Fruit fly (Drosophila melanogaster) whole organism, embryonic: ENCODE data around the gene Tim17a1.

ENCODE experiments used
- Asciz ChIP-seq: fragments of 200-800 bp; sonication (Bioruptor generic); optimal IDR thresholded peaks from 2 replicates; lab custom pipeline; 2017; ENCODE audit warnings: missing biosample characterization, mild to moderate bottlenecking, missing genetic modification characterization, missing genetic modification reagents
- CG10462 ChIP-seq: fragments of 200-800 bp; sonication (Bioruptor generic); optimal IDR thresholded peaks from 2 replicates; lab custom pipeline; 2016; ENCODE audit warnings: missing biosample characterization, missing genetic modification characterization
- CG11504 ChIP-seq: fragments of 200-800 bp; sonication (Bioruptor generic); optimal IDR thresholded peaks from 3 replicates; lab custom pipeline; 2019; ENCODE audit warnings: missing biosample characterization, mild to moderate bottlenecking, missing genetic modification characterization, moderate library complexity
- CG11560 ChIP-seq: fragments of 200-800 bp; sonication (Bioruptor generic); IDR thresholded peaks from 3 replicates; pipeline ENCODE4 v1.3.6; 2022; ENCODE audit warnings: missing biosample characterization, missing genetic modification characterization
- CG15514 ChIP-seq: fragments of 200-800 bp; sonication (Bioruptor generic); optimal IDR thresholded peaks from 3 replicates; lab custom pipeline; 2017; ENCODE audit warnings: missing biosample characterization, missing genetic modification characterization, mild to moderate bottlenecking, moderate library complexity, missing genetic modification reagents
- CG16813 ChIP-seq: fragments of 200-800 bp; sonication (Bioruptor generic); IDR thresholded peaks from 3 replicates; pipeline ENCODE4 v1.3.6; 2022; ENCODE audit warnings: missing biosample characterization, missing genetic modification characterization; ENCODE audit not compliant: partially characterized antibody
- CG18262 ChIP-seq: fragments of 200-800 bp; optimal IDR thresholded peaks from 3 replicates; lab custom pipeline; 2019; ENCODE audit warnings: missing biosample characterization, mild to moderate bottlenecking, missing genetic modification characterization, moderate library complexity
- CG18476 ChIP-seq: fragments of 200-800 bp; sonication (Bioruptor generic); optimal IDR thresholded peaks from 2 replicates; lab custom pipeline; 2016; ENCODE audit warnings: missing biosample characterization, mild to moderate bottlenecking, missing genetic modification characterization
- CG2202 ChIP-seq: fragments of 200-800 bp; sonication (Bioruptor generic); optimal IDR thresholded peaks from 2 replicates; lab custom pipeline; 2018; ENCODE audit warnings: missing biosample characterization, mild to moderate bottlenecking, missing genetic modification characterization
- CG2875 ChIP-seq: fragments of 200-800 bp; sonication (Bioruptor generic); optimal IDR thresholded peaks from 2 replicates; lab custom pipeline; 2017; ENCODE audit warnings: missing biosample characterization, mild to moderate bottlenecking, missing genetic modification characterization, missing genetic modification reagents
- CG2889 ChIP-seq: fragments of 200-800 bp; sonication (Bioruptor generic); IDR thresholded peaks from 3 replicates; pipeline ENCODE4 v1.3.6; 2022; ENCODE audit warnings: missing biosample characterization, missing genetic modification characterization
- CG31388 ChIP-seq: fragments of 200-800 bp; sonication (Bioruptor generic); optimal IDR thresholded peaks from 2 replicates; lab custom pipeline; 2016; ENCODE audit warnings: missing biosample characterization, missing genetic modification characterization
- CG3163 ChIP-seq: fragments of 200-800 bp; sonication (Bioruptor generic); optimal IDR thresholded peaks from 3 replicates; lab custom pipeline; 2016; ENCODE audit warnings: missing biosample characterization, missing genetic modification characterization
- CG3847 ChIP-seq: fragments of 200-800 bp; sonication (Bioruptor generic); IDR thresholded peaks from 2 replicates; pipeline ENCODE4 v1.3.6; 2022; ENCODE audit warnings: missing biosample characterization, missing genetic modification characterization
- CG6654 ChIP-seq: fragments of 200-800 bp; sonication (Bioruptor generic); optimal IDR thresholded peaks from 2 replicates; lab custom pipeline; 2017; ENCODE audit warnings: missing biosample characterization, mild to moderate bottlenecking, missing genetic modification characterization
- CG7271 ChIP-seq: fragments of 200-800 bp; sonication (Bioruptor generic); optimal IDR thresholded peaks from 2 replicates; lab custom pipeline; 2018; ENCODE audit warnings: missing biosample characterization, mild to moderate bottlenecking, missing genetic modification characterization, moderate library complexity
- CG7987 ChIP-seq: fragments of 200-800 bp; sonication (Bioruptor generic); optimal IDR thresholded peaks from 2 replicates; lab custom pipeline; 2018; ENCODE audit warnings: missing biosample characterization, mild to moderate bottlenecking, missing genetic modification characterization, moderate library complexity
- CG9609 ChIP-seq: fragments of 200-800 bp; sonication (Bioruptor generic); optimal IDR thresholded peaks from 3 replicates; lab custom pipeline; 2016; ENCODE audit warnings: missing biosample characterization, missing genetic modification characterization
- Dip2 ChIP-seq: fragments of 200-800 bp; sonication (Bioruptor generic); IDR thresholded peaks from 2 replicates; pipeline ENCODE4 v1.3.6; 2022; ENCODE audit warnings: missing biosample characterization, missing genetic modification characterization
- Doc2 ChIP-seq: fragments of 200-800 bp; sonication (Bioruptor generic); IDR thresholded peaks from 2 replicates; pipeline ENCODE4 v1.3.6; 2022; ENCODE audit warnings: missing biosample characterization, missing genetic modification characterization
- Drgx ChIP-seq: fragments of 200-800 bp; sonication (Bioruptor generic); IDR thresholded peaks from 2 replicates; pipeline ENCODE4 v1.3.6; 2022; ENCODE audit warnings: missing biosample characterization, missing genetic modification characterization
- HHEX ChIP-seq: fragments of 200-800 bp; sonication (Bioruptor generic); optimal IDR thresholded peaks from 3 replicates; lab custom pipeline; 2017; ENCODE audit warnings: missing biosample characterization, mild to moderate bottlenecking, missing genetic modification characterization, missing genetic modification reagents
- HLH3B ChIP-seq: fragments of 200-800 bp; sonication (Bioruptor generic); IDR thresholded peaks from 2 replicates; pipeline ENCODE4 v1.3.6; 2022; ENCODE audit warnings: missing biosample characterization, missing genetic modification characterization
- HmgZ ChIP-seq: fragments of 200-800 bp; sonication (Bioruptor generic); optimal IDR thresholded peaks from 2 replicates; lab custom pipeline; 2018; ENCODE audit warnings: missing biosample characterization, mild to moderate bottlenecking, missing genetic modification characterization
- MESR4 ChIP-seq: fragments of 200-800 bp; sonication (Bioruptor generic); optimal IDR thresholded peaks from 2 replicates; lab custom pipeline; 2018; ENCODE audit warnings: missing biosample characterization, mild to moderate bottlenecking, missing genetic modification characterization, moderate library complexity
- Mrtf ChIP-seq: fragments of 200-800 bp; sonication (Bioruptor generic); IDR thresholded peaks from 3 replicates; pipeline ENCODE4 v1.3.6; 2022; ENCODE audit warnings: missing biosample characterization, missing genetic modification characterization
- NfI ChIP-seq: fragments of 200-800 bp; sonication (Bioruptor generic); optimal IDR thresholded peaks from 3 replicates; lab custom pipeline; 2018; ENCODE audit warnings: missing biosample characterization, mild to moderate bottlenecking, missing genetic modification characterization, moderate library complexity
- YL-1 ChIP-seq: fragments of 200-800 bp; sonication (Bioruptor generic); optimal IDR thresholded peaks from 3 replicates; lab custom pipeline; 2017; ENCODE audit warnings: missing biosample characterization, mild to moderate bottlenecking, missing genetic modification characterization
- amos ChIP-seq: fragments of 200-800 bp; sonication (Bioruptor generic); IDR thresholded peaks from 2 replicates; pipeline ENCODE4 v1.3.6; 2022; ENCODE audit warnings: missing biosample characterization, missing genetic modification characterization; ENCODE audit not compliant: partially characterized antibody
- ap ChIP-seq: fragments of 200-800 bp; sonication (Bioruptor generic); IDR thresholded peaks from 2 replicates; pipeline ENCODE4 v1.3.6; 2022; ENCODE audit warnings: missing biosample characterization, missing genetic modification characterization
- bab2 ChIP-seq: fragments of 200-800 bp; sonication (Bioruptor generic); optimal IDR thresholded peaks from 2 replicates; lab custom pipeline; 2016; ENCODE audit warnings: missing biosample characterization, missing genetic modification characterization
- ci ChIP-seq: fragments of 200-800 bp; sonication (Bioruptor generic); IDR thresholded peaks from 3 replicates; pipeline ENCODE4 v1.3.6; 2022; ENCODE audit warnings: missing biosample characterization, missing genetic modification characterization
- cwo ChIP-seq: fragments of 200-800 bp; sonication (Bioruptor generic); optimal IDR thresholded peaks from 3 replicates; lab custom pipeline; 2017; ENCODE audit warnings: missing biosample characterization, missing genetic modification characterization, mild to moderate bottlenecking, moderate library complexity, missing genetic modification reagents
- eyg ChIP-seq: fragments of 200-800 bp; sonication (Bioruptor generic); optimal IDR thresholded peaks from 3 replicates; lab custom pipeline; 2016; ENCODE audit warnings: missing biosample characterization, missing genetic modification characterization
- hkb ChIP-seq, 2 experiments: fragments of 200-800 bp in 1 of 2; fragments of >200 bp in 1 of 2; sonication (Bioruptor generic) in 1 of 2; IDR thresholded peaks in 1 of 2; optimal IDR thresholded peaks in 1 of 2; 2 replicates each; pipeline versions ENCODE4 v1.3.6 to Lab custom; 2017 to 2022; ENCODE audit warnings: missing biosample characterization in 1 of 2, missing genetic modification characterization in 1 of 2
- insv ChIP-seq, 2 experiments: fragments of 200-800 bp; sonication (Bioruptor generic); optimal IDR thresholded peaks; 3 replicates each; lab custom pipeline; 2016 to 2018; ENCODE audit warnings: missing biosample characterization in 2 of 2, missing genetic modification characterization in 2 of 2
- jing ChIP-seq: fragments of 200-800 bp; sonication (Bioruptor generic); optimal IDR thresholded peaks from 2 replicates; lab custom pipeline; 2018; ENCODE audit warnings: missing biosample characterization, mild to moderate bottlenecking, missing genetic modification characterization
- lilli ChIP-seq: fragments of 200-800 bp; sonication (Bioruptor generic); optimal IDR thresholded peaks from 3 replicates; lab custom pipeline; 2016; ENCODE audit warnings: missing biosample characterization, missing genetic modification characterization
- mld ChIP-seq: fragments of 200-800 bp; sonication (Bioruptor generic); IDR thresholded peaks from 3 replicates; pipeline ENCODE4 v1.3.6; 2022; ENCODE audit warnings: missing biosample characterization, missing genetic modification characterization; ENCODE audit not compliant: partially characterized antibody
- sc ChIP-seq, 3 experiments: fragments of >200 bp in 2 of 3; fragments of 200-800 bp in 1 of 3; sonication (Bioruptor generic) in 1 of 3; optimal IDR thresholded peaks; 2 replicates in 2 of 3; 3 replicates in 1 of 3; lab custom pipeline; 2017; ENCODE audit warnings: mild to moderate bottlenecking in 1 of 3, missing biosample characterization in 1 of 3, missing genetic modification characterization in 1 of 3, missing genetic modification reagents in 1 of 3
- stwl ChIP-seq: fragments of 200-800 bp; sonication (Bioruptor generic); optimal IDR thresholded peaks from 3 replicates; lab custom pipeline; 2018; ENCODE audit warnings: missing biosample characterization, mild to moderate bottlenecking, missing genetic modification characterization, moderate library complexity
- tap ChIP-seq: fragments of 200-800 bp; optimal IDR thresholded peaks from 3 replicates; lab custom pipeline; 2019; ENCODE audit warnings: missing biosample characterization, mild to moderate bottlenecking, missing genetic modification characterization, moderate library complexity
- tll ChIP-seq, 2 experiments: fragments of 200-800 bp in 1 of 2; fragments of >200 bp in 1 of 2; sonication (Bioruptor generic) in 1 of 2; optimal IDR thresholded peaks; 2 replicates each; lab custom pipeline; 2017 to 2019; ENCODE audit warnings: missing biosample characterization in 2 of 2, missing genetic modification characterization in 2 of 2, mild to moderate bottlenecking in 1 of 2, moderate library complexity in 1 of 2
- trem ChIP-seq: fragments of 200-800 bp; optimal IDR thresholded peaks from 3 replicates; lab custom pipeline; 2019; ENCODE audit warnings: missing biosample characterization, mild to moderate bottlenecking, missing genetic modification characterization, moderate library complexity
- twi ChIP-seq: fragments of 200-800 bp; optimal IDR thresholded peaks from 2 replicates; lab custom pipeline; 2019; ENCODE audit warnings: missing biosample characterization, mild to moderate bottlenecking, missing genetic modification characterization, moderate library complexity
- unc-4 ChIP-seq: fragments of 200-800 bp; sonication (Bioruptor generic); IDR thresholded peaks from 2 replicates; pipeline ENCODE4 v1.3.6; 2022; ENCODE audit warnings: missing biosample characterization, missing genetic modification characterization; ENCODE audit not compliant: partially characterized antibody
- unpg ChIP-seq: fragments of 200-800 bp; sonication (Bioruptor generic); optimal IDR thresholded peaks from 3 replicates; lab custom pipeline; 2018; ENCODE audit warnings: missing biosample characterization, mild to moderate bottlenecking, missing genetic modification characterization, moderate library complexity
- wor ChIP-seq: fragments of 200-800 bp; sonication (Bioruptor generic); IDR thresholded peaks from 2 replicates; pipeline ENCODE4 v1.3.6; 2022; ENCODE audit warnings: missing biosample characterization, missing genetic modification characterization

The Tim17a1 gene

dm6 chr3R:12413274-12413958, 48.9 kb upstream of the Tim17a1 start, which contains the start of the genes Dip-C and pps (continued):
- peak; percentile 84 for TF ChIP-seq YL-1 (GFP tag; lab: Kevin White, UChicago)
- TF ChIP-seq jing (GFP tag; lab: Kevin White, UChicago): no peak
- TF ChIP-seq CG6654 (GFP tag; lab: Kevin White, UChicago): no peak
- TF ChIP-seq tll (GFP tag; optimal IDR thresholded peaks at IDR 0.05; lab: Kevin White, UChicago): no peak
- no peak for TF ChIP-seq twi (tag; lab: Kevin White, UChicago)
- no peak for TF ChIP-seq mld (GFP tag; lab: Robert Waterston, UW)
- TF ChIP-seq stwl (tag; lab: Kevin White, UChicago): peak; percentile 91
- no peak for TF ChIP-seq sc (optimal IDR thresholded peaks at IDR 0.05; lab: Kevin White, UChicago)
- no peak for TF ChIP-seq sc (GFP tag; optimal IDR thresholded peaks at IDR 0.05; lab: Kevin White, UChicago)
- TF ChIP-seq CG11560 (tag; lab: Robert Waterston, UW): no peak
- TF ChIP-seq Asciz (GFP tag; lab: Kevin White, UChicago): no peak
- TF ChIP-seq lilli (GFP tag; lab: Kevin White, UChicago): no peak
- peak; percentile 99 for TF ChIP-seq CG15514 (GFP tag; lab: Kevin White, UChicago)
- TF ChIP-seq Dip2 (GFP tag; lab: Robert Waterston, UW): no peak
- TF ChIP-seq CG2889 (GFP tag; lab: Robert Waterston, UW): no peak
- no peak for TF ChIP-seq CG3163 (GFP tag; lab: Kevin White, UChicago)
- peak in 1 of 2 experiments; percentile 22 for TF ChIP-seq insv (GFP tag; optimal IDR thresholded peaks at IDR 0.05; lab: Kevin White, UChicago)
- no peak for TF ChIP-seq CG31388 (GFP tag; lab: Kevin White, UChicago)
- no peak for TF ChIP-seq CG9609 (GFP tag; lab: Kevin White, UChicago)
- TF ChIP-seq CG10462 (GFP tag; lab: Kevin White, UChicago): no peak
- no peak for TF ChIP-seq CG2875
- TF ChIP-seq CG18262 (tag; lab: Kevin White, UChicago): no peak
- no peak for TF ChIP-seq tap (tag; lab: Kevin White, UChicago)
- TF ChIP-seq unpg (GFP tag; lab: Kevin White, UChicago): no peak
- peak; percentile 49 for TF ChIP-seq MESR4
- TF ChIP-seq unc-4: peak; percentile 79
- TF ChIP-seq CG18476 (GFP tag; lab: Kevin White, UChicago): no peak
- TF ChIP-seq CG11504 (tag; lab: Kevin White, UChicago): no peak
- TF ChIP-seq eyg: no peak
- no peak for TF ChIP-seq bab2 (GFP tag; lab: Kevin White, UChicago)
- TF ChIP-seq NfI (GFP tag; lab: Kevin White, UChicago): no peak
- TF ChIP-seq ci (GFP tag; lab: Robert Waterston, UW): no peak
- no peak for TF ChIP-seq CG2202 (tag; lab: Kevin White, UChicago)
- TF ChIP-seq amos (GFP tag; lab: Robert Waterston, UW): peak; percentile 82
- TF ChIP-seq CG16813: peak; percentile 70
- peak; percentile 12 for TF ChIP-seq HmgZ
- no peak for TF ChIP-seq CG7271 (tag; lab: Kevin White, UChicago)
- TF ChIP-seq Drgx (GFP tag; lab: Robert Waterston, UW): no peak
- no peak for TF ChIP-seq CG3847
- TF ChIP-seq cwo (GFP tag; lab: Kevin White, UChicago): no peak
- TF ChIP-seq hkb (optimal IDR thresholded peaks at IDR 0.05; lab: Kevin White, UChicago): no peak
- no peak for TF ChIP-seq hkb (GFP tag; IDR thresholded peaks at IDR 0.05; lab: Robert Waterston, UW)
- no peak for TF ChIP-seq CG7987
- no peak for TF ChIP-seq Doc2 (GFP tag; lab: Robert Waterston, UW)
- TF ChIP-seq Mrtf (GFP tag; lab: Robert Waterston, UW): no peak
- no peak for TF ChIP-seq HLH3B (GFP tag; lab: Robert Waterston, UW)
- peak; percentile 57 for TF ChIP-seq trem (tag; lab: Kevin White, UChicago)
- no peak for TF ChIP-seq wor
- TF ChIP-seq ap: no peak
- no peak for TF ChIP-seq HHEX
